Fruit fly (Drosophila melanogaster) whole organism, embryonic: ENCODE results near the gene Vha16-5.
A peak's percentile ranks its signal among the peaks of the same experiment; 100 is the strongest.

Experiments
- Ada2b ChIP-seq: fragments of 200-800 bp; sonication (Bioruptor generic); IDR thresholded peaks from 2 replicates; pipeline ENCODE4 v1.3.6; 2022; ENCODE audit warnings: missing biosample characterization, missing genetic modification characterization
- Bdp1 ChIP-seq: fragments of 200-800 bp; sonication (Bioruptor generic); optimal IDR thresholded peaks from 3 replicates; lab custom pipeline; 2016; ENCODE audit warnings: missing biosample characterization, missing genetic modification characterization
- CG10209 ChIP-seq: fragments of 200-800 bp; sonication (Bioruptor generic); optimal IDR thresholded peaks from 3 replicates; lab custom pipeline; 2017; ENCODE audit warnings: missing biosample characterization, mild to moderate bottlenecking, missing genetic modification characterization, missing genetic modification reagents
- CG11456 ChIP-seq: fragments of 200-800 bp; sonication (Bioruptor generic); IDR thresholded peaks from 3 replicates; pipeline ENCODE4 v1.3.6; 2022; ENCODE audit warnings: missing biosample characterization, missing genetic modification characterization
- CG12391 ChIP-seq: fragments of 200-800 bp; sonication (Bioruptor generic); optimal IDR thresholded peaks from 3 replicates; lab custom pipeline; 2018; ENCODE audit warnings: missing biosample characterization, mild to moderate bottlenecking, missing genetic modification characterization, moderate library complexity
- CG14441 ChIP-seq: fragments of 200-800 bp; sonication (Bioruptor generic); IDR thresholded peaks from 2 replicates; pipeline ENCODE4 v1.3.6; 2022; ENCODE audit warnings: missing biosample characterization, missing genetic modification characterization
- CG15073 ChIP-seq: fragments of 200-800 bp; sonication (Bioruptor generic); optimal IDR thresholded peaks from 2 replicates; lab custom pipeline; 2016; ENCODE audit warnings: missing biosample characterization, missing genetic modification characterization
- CG1647 ChIP-seq: fragments of 200-800 bp; sonication (Bioruptor generic); optimal IDR thresholded peaks from 3 replicates; lab custom pipeline; 2016; ENCODE audit warnings: missing biosample characterization, missing genetic modification characterization
- CG16815 ChIP-seq: fragments of 200-800 bp; sonication (Bioruptor generic); optimal IDR thresholded peaks from 3 replicates; lab custom pipeline; 2017; ENCODE audit warnings: missing biosample characterization, mild to moderate bottlenecking, missing genetic modification characterization
- CG16863 ChIP-seq: fragments of 200-800 bp; sonication (Bioruptor generic); optimal IDR thresholded peaks from 3 replicates; lab custom pipeline; 2016; ENCODE audit warnings: missing biosample characterization, missing genetic modification characterization
- CG17361 ChIP-seq: fragments of 200-800 bp; sonication (Bioruptor generic); IDR thresholded peaks from 3 replicates; pipeline ENCODE4 v1.3.6; 2022; ENCODE audit warnings: missing biosample characterization, missing genetic modification characterization
- CG18619 ChIP-seq: fragments of 200-800 bp; sonication (Bioruptor generic); optimal IDR thresholded peaks from 3 replicates; lab custom pipeline; 2017; ENCODE audit warnings: missing biosample characterization, mild to moderate bottlenecking, missing genetic modification characterization
- CG2129 ChIP-seq: fragments of 200-800 bp; sonication (Bioruptor generic); IDR thresholded peaks from 2 replicates; pipeline ENCODE4 v1.3.6; 2022; ENCODE audit warnings: missing biosample characterization, missing genetic modification characterization; ENCODE audit not compliant: partially characterized antibody
- CG2199 ChIP-seq: fragments of 200-800 bp; sonication (Bioruptor generic); IDR thresholded peaks from 3 replicates; pipeline ENCODE4 v1.3.6; 2022; ENCODE audit warnings: missing biosample characterization, missing genetic modification characterization
- CG30403 ChIP-seq: fragments of 200-800 bp; sonication (Bioruptor generic); optimal IDR thresholded peaks from 3 replicates; lab custom pipeline; 2016; ENCODE audit warnings: missing biosample characterization, missing genetic modification characterization
- CG6689 ChIP-seq: fragments of 200-800 bp; sonication (Bioruptor generic); IDR thresholded peaks from 2 replicates; pipeline ENCODE4 v1.3.6; 2022; ENCODE audit warnings: missing biosample characterization, missing genetic modification characterization
- CG6813 ChIP-seq: fragments of 200-800 bp; sonication (Bioruptor generic); optimal IDR thresholded peaks from 2 replicates; lab custom pipeline; 2017; ENCODE audit warnings: missing biosample characterization, missing genetic modification characterization, mild to moderate bottlenecking, moderate library complexity, missing genetic modification reagents
- CG8944 ChIP-seq: fragments of 200-800 bp; sonication (Bioruptor generic); optimal IDR thresholded peaks from 3 replicates; lab custom pipeline; 2016; ENCODE audit warnings: missing biosample characterization, missing genetic modification characterization
- CG9609 ChIP-seq: fragments of 200-800 bp; sonication (Bioruptor generic); optimal IDR thresholded peaks from 3 replicates; lab custom pipeline; 2016; ENCODE audit warnings: missing biosample characterization, missing genetic modification characterization
- Deaf1 ChIP-seq: fragments of 200-800 bp; optimal IDR thresholded peaks from 3 replicates; lab custom pipeline; 2019; ENCODE audit warnings: missing biosample characterization, mild to moderate bottlenecking, missing genetic modification characterization, moderate library complexity
- Dip3 ChIP-seq: fragments of 200-800 bp; sonication (Bioruptor generic); optimal IDR thresholded peaks from 3 replicates; lab custom pipeline; 2016; ENCODE audit warnings: missing biosample characterization, missing genetic modification characterization
- Dref ChIP-seq: fragments of 200-800 bp; sonication (Bioruptor generic); IDR thresholded peaks from 2 replicates; pipeline ENCODE4 v1.3.6; 2022; ENCODE audit warnings: missing biosample characterization, missing genetic modification characterization
- Fer2 ChIP-seq: fragments of 200-800 bp; sonication (Bioruptor generic); optimal IDR thresholded peaks from 2 replicates; lab custom pipeline; 2018; ENCODE audit warnings: missing biosample characterization, mild to moderate bottlenecking, missing genetic modification characterization, moderate library complexity
- Gug ChIP-seq: fragments of 200-800 bp; sonication (Bioruptor generic); IDR thresholded peaks from 4 replicates; pipeline ENCODE4 v1.3.6; 2022; ENCODE audit warnings: missing biosample characterization, missing genetic modification characterization
- H15 ChIP-seq: fragments of 200-800 bp; sonication (Bioruptor generic); IDR thresholded peaks from 3 replicates; pipeline ENCODE4 v1.3.6; 2022; ENCODE audit warnings: missing biosample characterization, missing genetic modification characterization
- HmgZ ChIP-seq: fragments of 200-800 bp; sonication (Bioruptor generic); optimal IDR thresholded peaks from 2 replicates; lab custom pipeline; 2018; ENCODE audit warnings: missing biosample characterization, mild to moderate bottlenecking, missing genetic modification characterization
- Hmx ChIP-seq: fragments of 200-800 bp; sonication (Bioruptor generic); optimal IDR thresholded peaks from 2 replicates; lab custom pipeline; 2016; ENCODE audit warnings: missing biosample characterization, missing genetic modification characterization
- Kr ChIP-seq: fragments of 200-800 bp; sonication (Bioruptor generic); optimal IDR thresholded peaks from 2 replicates; lab custom pipeline; 2017; ENCODE audit warnings: missing biosample characterization, mild to moderate bottlenecking, missing genetic modification characterization
- Mad ChIP-seq: fragments of 200-800 bp; sonication (Bioruptor generic); optimal IDR thresholded peaks from 2 replicates; lab custom pipeline; 2016; ENCODE audit warnings: missing biosample characterization, missing genetic modification characterization
- NFAT ChIP-seq: fragments of 200-800 bp; sonication (Bioruptor generic); IDR thresholded peaks from 2 replicates; pipeline ENCODE4 v1.3.6; 2022; ENCODE audit warnings: missing biosample characterization, missing genetic modification characterization
- Nf-YC ChIP-seq: fragments of 200-800 bp; optimal IDR thresholded peaks from 3 replicates; lab custom pipeline; 2019; ENCODE audit warnings: missing biosample characterization, mild to moderate bottlenecking, missing genetic modification characterization, moderate library complexity
- Side ChIP-seq: fragments of 200-800 bp; sonication (Bioruptor generic); optimal IDR thresholded peaks from 2 replicates; lab custom pipeline; 2016; ENCODE audit warnings: missing biosample characterization, missing genetic modification characterization
- Sry-δ ChIP-seq: fragments of 200-800 bp; sonication (Bioruptor generic); optimal IDR thresholded peaks from 2 replicates; lab custom pipeline; 2016; ENCODE audit warnings: missing biosample characterization, missing genetic modification characterization
- ab ChIP-seq: fragments of 200-800 bp; sonication (Bioruptor generic); optimal IDR thresholded peaks from 2 replicates; lab custom pipeline; 2016; ENCODE audit warnings: missing biosample characterization, missing genetic modification characterization
- abd-A ChIP-seq: fragments of 200-800 bp; sonication (Bioruptor generic); optimal IDR thresholded peaks from 3 replicates; lab custom pipeline; 2019; ENCODE audit warnings: missing biosample characterization, mild to moderate bottlenecking, missing genetic modification characterization, moderate library complexity
- al ChIP-seq: fragments of 200-800 bp; sonication (Bioruptor generic); IDR thresholded peaks from 2 replicates; pipeline ENCODE4 v1.3.6; 2022; ENCODE audit warnings: missing biosample characterization, missing genetic modification characterization
- amos ChIP-seq: fragments of 200-800 bp; sonication (Bioruptor generic); IDR thresholded peaks from 2 replicates; pipeline ENCODE4 v1.3.6; 2022; ENCODE audit warnings: missing biosample characterization, missing genetic modification characterization; ENCODE audit not compliant: partially characterized antibody
- cad ChIP-seq: fragments of >200 bp; optimal IDR thresholded peaks from 2 replicates; lab custom pipeline; 2017; ENCODE audit warnings: missing biosample characterization, missing genetic modification characterization
- corto ChIP-seq: fragments of 200-800 bp; sonication (Bioruptor generic); optimal IDR thresholded peaks from 2 replicates; lab custom pipeline; 2016; ENCODE audit warnings: missing biosample characterization, mild to moderate bottlenecking, missing genetic modification characterization, moderate library complexity
- dm ChIP-seq: fragments of 200-800 bp; sonication (Bioruptor generic); optimal IDR thresholded peaks from 3 replicates; lab custom pipeline; 2016; ENCODE audit warnings: missing biosample characterization, missing genetic modification characterization
- dysf ChIP-seq: fragments of 200-800 bp; sonication (Bioruptor generic); IDR thresholded peaks from 3 replicates; pipeline ENCODE4 v1.3.6; 2022; ENCODE audit warnings: missing biosample characterization, missing genetic modification characterization
- esg ChIP-seq: fragments of 200-800 bp; sonication (Bioruptor generic); conservative IDR thresholded peaks from 2 replicates; pipeline ENCODE4 v1.3.6; 2022; ENCODE audit warnings: missing biosample characterization, missing genetic modification characterization
- gem ChIP-seq: fragments of 200-800 bp; sonication (Bioruptor generic); optimal IDR thresholded peaks from 2 replicates; lab custom pipeline; 2019; ENCODE audit warnings: missing biosample characterization, mild to moderate bottlenecking, missing genetic modification characterization, moderate library complexity
- gt ChIP-seq: fragments of 200-800 bp; sonication (Bioruptor generic); IDR thresholded peaks from 2 replicates; pipeline ENCODE4 v1.3.6; 2022; ENCODE audit warnings: missing biosample characterization, missing genetic modification characterization
- hkb ChIP-seq, 2 experiments: fragments of 200-800 bp in 1 of 2; fragments of >200 bp in 1 of 2; sonication (Bioruptor generic) in 1 of 2; IDR thresholded peaks in 1 of 2; optimal IDR thresholded peaks in 1 of 2; 2 replicates each; pipeline versions ENCODE4 v1.3.6 to Lab custom; 2017 to 2022; ENCODE audit warnings: missing biosample characterization in 1 of 2, missing genetic modification characterization in 1 of 2
- ken ChIP-seq: fragments of 200-800 bp; sonication (Bioruptor generic); IDR thresholded peaks from 3 replicates; pipeline ENCODE4 v1.3.6; 2022; ENCODE audit warnings: missing biosample characterization, missing genetic modification characterization
- luna ChIP-seq: fragments of 200-800 bp; sonication (Bioruptor generic); optimal IDR thresholded peaks from 2 replicates; lab custom pipeline; 2016; ENCODE audit warnings: missing biosample characterization, missing genetic modification characterization
- onecut ChIP-seq: fragments of 200-800 bp; sonication (Bioruptor generic); IDR thresholded peaks from 2 replicates; pipeline ENCODE4 v1.3.6; 2022; ENCODE audit warnings: missing biosample characterization, missing genetic modification characterization
- phol ChIP-seq: fragments of 200-800 bp; sonication (Bioruptor generic); optimal IDR thresholded peaks from 3 replicates; lab custom pipeline; 2018; ENCODE audit warnings: missing biosample characterization, mild to moderate bottlenecking, missing genetic modification characterization, moderate library complexity
- shn ChIP-seq: fragments of 200-800 bp; sonication (Bioruptor generic); optimal IDR thresholded peaks from 3 replicates; lab custom pipeline; 2016; ENCODE audit warnings: missing biosample characterization, missing genetic modification characterization
- stwl ChIP-seq: fragments of 200-800 bp; sonication (Bioruptor generic); optimal IDR thresholded peaks from 3 replicates; lab custom pipeline; 2018; ENCODE audit warnings: missing biosample characterization, mild to moderate bottlenecking, missing genetic modification characterization, moderate library complexity
- sug ChIP-seq: fragments of 200-800 bp; optimal IDR thresholded peaks from 2 replicates; lab custom pipeline; 2019; ENCODE audit warnings: missing biosample characterization, mild to moderate bottlenecking, missing genetic modification characterization, moderate library complexity
- yki ChIP-seq: fragments of >200 bp; optimal IDR thresholded peaks from 3 replicates; lab custom pipeline; 2018

Gene Vha16-5

dm6 chr2L:10728751-10729150 lies 8.1 kb downstream of the Vha16-5 start, which contains the start of gene CG6443 (continued):
- TF ChIP-seq yki (no peak), CG10209 (GFP tag; lab: Kevin White, UChicago) (no peak), Side (GFP tag; lab: Kevin White, UChicago) (no peak), CG9609 (GFP tag; lab: Kevin White, UChicago) (no peak), phol (tag; lab: Kevin White, UChicago) (peak; percentile 9), stwl (tag; lab: Kevin White, UChicago) (peak; percentile 89), Dref (GFP tag; lab: Robert Waterston, UW) (peak; percentile 86), Bdp1 (GFP tag; lab: Kevin White, UChicago) (no peak), hkb (optimal IDR thresholded peaks at IDR 0.05; lab: Kevin White, UChicago) (no peak), hkb (GFP tag; IDR thresholded peaks at IDR 0.05; lab: Robert Waterston, UW) (no peak), dm (GFP tag; lab: Kevin White, UChicago) (no peak), Ada2b (no peak), amos (GFP tag; lab: Robert Waterston, UW) (peak; percentile 81), CG14441 (GFP tag; lab: Robert Waterston, UW) (no peak), esg (no peak), CG16815 (GFP tag; lab: Kevin White, UChicago) (no peak), NFAT (GFP tag; lab: Robert Waterston, UW) (no peak), dysf (no peak), H15 (GFP tag; lab: Robert Waterston, UW) (no peak), CG1647 (GFP tag; lab: Kevin White, UChicago) (no peak), CG12391 (tag; lab: Kevin White, UChicago) (no peak), CG30403 (GFP tag; lab: Kevin White, UChicago) (no peak), gt (GFP tag; lab: Robert Waterston, UW) (no peak), Gug (GFP tag; lab: Robert Waterston, UW) (no peak), sug (tag; lab: Kevin White, UChicago) (no peak), Sry-δ (peak; percentile 90), CG15073 (GFP tag; lab: Kevin White, UChicago) (no peak), CG16863 (GFP tag; lab: Kevin White, UChicago) (no peak), shn (GFP tag; lab: Kevin White, UChicago) (no peak), corto (GFP tag; lab: Kevin White, UChicago) (no peak), CG8944 (GFP tag; lab: Kevin White, UChicago) (no peak), CG18619 (no peak), CG6813 (GFP tag; lab: Kevin White, UChicago) (no peak), abd-A (tag; lab: Kevin White, UChicago) (no peak), onecut (GFP tag; lab: Robert Waterston, UW) (no peak), ab (no peak), Mad (GFP tag; lab: Kevin White, UChicago) (no peak), Fer2 (tag; lab: Kevin White, UChicago) (no peak), al (GFP tag; lab: Robert Waterston, UW) (no peak), CG2129 (peak; percentile 39; the same call in 1 of the 2 replicates), Kr (GFP tag; lab: Kevin White, UChicago) (no peak), HmgZ (peak; percentile 1), gem (tag; lab: Kevin White, UChicago) (no peak), Deaf1 (no peak), CG6689 (GFP tag; lab: Robert Waterston, UW) (no peak), CG17361 (GFP tag; lab: Robert Waterston, UW) (no peak), CG2199 (no peak), luna (GFP tag; lab: Kevin White, UChicago) (no peak), CG11456 (GFP tag; lab: Robert Waterston, UW) (no peak), cad (GFP tag; lab: Kevin White, UChicago) (no peak), Dip3 (GFP tag; lab: Kevin White, UChicago) (no peak), Hmx (GFP tag; lab: Kevin White, UChicago) (no peak), ken (GFP tag; lab: Robert Waterston, UW) (no peak), Nf-YC (tag; lab: Kevin White, UChicago) (no peak)
